Worm (Caenorhabditis elegans) whole organism, L2 larva: ENCODE measurements around the gene fbxa-148.
"Not testable (repeated sequence)": the region's sequence is repeated elsewhere in the genome, so short reads cannot be mapped to it uniquely, and the experiment has no call there.

Source experiments
- C34F6.9 ChIP-seq: fragments of 150-350 bp; optimal IDR thresholded peaks from 2 replicates; lab custom pipeline; 2014; ENCODE audit warnings: missing biosample characterization, missing genetic modification characterization
- Y55F3AM.14 ChIP-seq: fragments of 200-800 bp; sonication (Bioruptor generic); optimal IDR thresholded peaks from 2 replicates; lab custom pipeline; 2018; ENCODE audit warnings: mild to moderate bottlenecking, missing genetic modification characterization, missing compliant biosample characterization
- ZK546.5 ChIP-seq: sonication (generic microtip); optimal IDR thresholded peaks from 2 replicates; lab custom pipeline; 2017; ENCODE audit warnings: missing biosample characterization, missing genetic modification characterization
- alr-1 ChIP-seq: fragments of 150-350 bp; optimal IDR thresholded peaks from 2 replicates; lab custom pipeline; 2014; ENCODE audit warnings: missing biosample characterization, missing genetic modification characterization
- ama-1 ChIP-seq: fragments of 150-350 bp; optimal IDR thresholded peaks from 2 replicates; lab custom pipeline; 2018; ENCODE audit warnings: inconsistent platforms
- blmp-1 ChIP-seq: sonication (generic microtip); optimal IDR thresholded peaks from 2 replicates; lab custom pipeline; 2017; ENCODE audit warnings: missing genetic modification characterization, mild to moderate bottlenecking, missing compliant biosample characterization, antibody characterized with exemption, moderate library complexity; ENCODE audit not compliant: insufficient read depth
- ceh-16 ChIP-seq: fragments of 150-350 bp; optimal IDR thresholded peaks from 2 replicates; lab custom pipeline; 2014; ENCODE audit warnings: missing biosample characterization, missing genetic modification characterization
- ceh-82 ChIP-seq: fragments of 150-350 bp; optimal IDR thresholded peaks from 2 replicates; lab custom pipeline; 2014; ENCODE audit warnings: missing biosample characterization, missing genetic modification characterization
- crh-2 ChIP-seq: sonication (generic microtip); optimal IDR thresholded peaks from 2 replicates; lab custom pipeline; 2017; ENCODE audit warnings: missing biosample characterization, missing genetic modification characterization
- dmd-4 ChIP-seq: sonication (generic microtip); optimal IDR thresholded peaks from 2 replicates; lab custom pipeline; 2017; ENCODE audit warnings: missing biosample characterization, missing genetic modification characterization
- elt-1 ChIP-seq: fragments of 150-350 bp; optimal IDR thresholded peaks from 2 replicates; lab custom pipeline; 2014; ENCODE audit warnings: missing biosample characterization, missing genetic modification characterization
- gmeb-1 ChIP-seq: fragments of 150-350 bp; optimal IDR thresholded peaks from 2 replicates; lab custom pipeline; 2014; ENCODE audit warnings: missing biosample characterization, missing genetic modification characterization
- lin-11 ChIP-seq: fragments of 150-350 bp; sonication (generic microtip); optimal IDR thresholded peaks from 2 replicates; lab custom pipeline; 2014; ENCODE audit warnings: missing biosample characterization, missing genetic modification characterization, inconsistent platforms, mixed read lengths
- lsy-2 ChIP-seq, 2 experiments: fragments of 150-350 bp in 1 of 2; sonication (generic microtip) in 1 of 2; optimal IDR thresholded peaks; 2 replicates each; lab custom pipeline; 2014 to 2017; ENCODE audit warnings: missing biosample characterization in 2 of 2, missing genetic modification characterization in 2 of 2
- mab-5 ChIP-seq: fragments of 150-350 bp; optimal IDR thresholded peaks from 2 replicates; lab custom pipeline; 2014; ENCODE audit warnings: missing biosample characterization, missing genetic modification characterization
- mbf-1 ChIP-seq: sonication (generic microtip); optimal IDR thresholded peaks from 2 replicates; lab custom pipeline; 2017; ENCODE audit warnings: missing biosample characterization, missing genetic modification characterization
- mdl-1 ChIP-seq, 2 experiments: fragments of 150-350 bp in 1 of 2; sonication (generic microtip) in 1 of 2; optimal IDR thresholded peaks; 2 replicates each; lab custom pipeline; 2017; ENCODE audit warnings: missing biosample characterization in 2 of 2, missing genetic modification characterization in 2 of 2
- nhr-10 ChIP-seq: sonication (generic microtip); optimal IDR thresholded peaks from 2 replicates; lab custom pipeline; 2017; ENCODE audit warnings: missing biosample characterization, missing genetic modification characterization
- nhr-12 ChIP-seq: fragments of 150-350 bp; optimal IDR thresholded peaks from 2 replicates; lab custom pipeline; 2014; ENCODE audit warnings: missing biosample characterization, missing genetic modification characterization
- nhr-129 ChIP-seq: fragments of 150-350 bp; optimal IDR thresholded peaks from 2 replicates; lab custom pipeline; 2014; ENCODE audit warnings: missing biosample characterization, missing genetic modification characterization
- nhr-21 ChIP-seq: fragments of 150-350 bp; optimal IDR thresholded peaks from 2 replicates; lab custom pipeline; 2014; ENCODE audit warnings: missing biosample characterization, missing genetic modification characterization
- nhr-237 ChIP-seq: fragments of 150-350 bp; optimal IDR thresholded peaks from 2 replicates; lab custom pipeline; 2014; ENCODE audit warnings: missing biosample characterization, missing genetic modification characterization
- nhr-25 ChIP-seq: fragments of 150-350 bp; sonication (generic microtip); optimal IDR thresholded peaks from 3 replicates; lab custom pipeline; 2014; ENCODE audit warnings: missing biosample characterization, missing genetic modification characterization
- nhr-77 ChIP-seq: fragments of 150-350 bp; optimal IDR thresholded peaks from 2 replicates; lab custom pipeline; 2014; ENCODE audit warnings: missing biosample characterization, missing genetic modification characterization
- peb-1 ChIP-seq: fragments of 150-350 bp; optimal IDR thresholded peaks from 2 replicates; lab custom pipeline; 2014; ENCODE audit warnings: missing biosample characterization, missing genetic modification characterization
- sma-3 ChIP-seq: sonication (generic microtip); optimal IDR thresholded peaks from 2 replicates; lab custom pipeline; 2016; ENCODE audit warnings: missing genetic modification reagents, missing genetic modification characterization, missing compliant biosample characterization
- sma-9 ChIP-seq, 2 experiments: fragments of 150-350 bp in 1 of 2; sonication (generic microtip) in 1 of 2; optimal IDR thresholded peaks; 2 replicates each; lab custom pipeline; 2014 to 2016; ENCODE audit warnings: missing genetic modification characterization in 2 of 2, mild to moderate bottlenecking in 1 of 2, missing biosample characterization in 1 of 2, missing compliant biosample characterization in 1 of 2, missing genetic modification reagents in 1 of 2, moderate library complexity in 1 of 2
- snpc-4 ChIP-seq: fragments of 150-350 bp; optimal IDR thresholded peaks from 2 replicates; lab custom pipeline; 2014; ENCODE audit warnings: missing biosample characterization, missing genetic modification characterization
- unc-62 ChIP-seq: fragments of 150-350 bp; optimal IDR thresholded peaks from 2 replicates; lab custom pipeline; 2014; ENCODE audit warnings: missing biosample characterization, missing genetic modification reagents, missing genetic modification characterization
- zag-1 ChIP-seq: fragments of 150-350 bp; optimal IDR thresholded peaks from 2 replicates; lab custom pipeline; 2014; ENCODE audit warnings: missing biosample characterization, missing genetic modification characterization
- ztf-11 ChIP-seq: sonication (generic microtip); optimal IDR thresholded peaks from 2 replicates; lab custom pipeline; 2017; ENCODE audit warnings: missing biosample characterization, missing genetic modification characterization
- ztf-4 ChIP-seq: fragments of 150-350 bp; optimal IDR thresholded peaks from 2 replicates; lab custom pipeline; 2014; ENCODE audit warnings: missing biosample characterization, missing genetic modification characterization

Gene fbxa-148

ce11 chrV:16938731-16939130 lies at the start of gene fbxa-148:
Gene fbxa-148, plus strand, starts transcription at chrV:16939031.
- TF ChIP-seq mab-5, lin-11, ztf-4 (tag; lab: Kevin White, UChicago): not testable (repeated sequence)

- TF ChIP-seq C34F6.9 (tag; lab: Kevin White, UChicago) (no peak), ZK546.5 (no peak), crh-2 (tag; lab: Kevin White, UChicago) (no peak), Y55F3AM.14 (no peak), snpc-4 (no peak)
Measured at ce11 chrV:16893440-16893839, 45.4 kb upstream of the fbxa-148 start, which contains the start of gene F09C6.15. Gene F09C6.15, plus strand, starts transcription at chrV:16893740.

ce11 chrV:16899355-16899754 lies 39.5 kb upstream of the fbxa-148 start, which contains the start of gene fbxa-45:
Gene fbxa-45, minus strand, starts transcription at chrV:16899455.
- no peak for TF ChIP-seq nhr-12 (tag; lab: Kevin White, UChicago)
- TF ChIP-seq ama-1: no peak
- no peak for TF ChIP-seq nhr-21 (tag; lab: Kevin White, UChicago)
- no peak for TF ChIP-seq dmd-4 (tag; lab: Kevin White, UChicago)
- no peak for TF ChIP-seq nhr-25
- TF ChIP-seq elt-1 (tag; lab: Kevin White, UChicago): no peak
- no peak for TF ChIP-seq blmp-1 (tag; lab: Kevin White, UChicago)
- no peak for TF ChIP-seq lsy-2 (tag; optimal IDR thresholded peaks at IDR 0.05; lab: Kevin White, UChicago)
- TF ChIP-seq zag-1 (tag; lab: Kevin White, UChicago): no peak

- no peak for TF ChIP-seq sma-3
- no peak for TF ChIP-seq nhr-77 (tag; lab: Kevin White, UChicago)
- TF ChIP-seq blmp-1 (tag; lab: Kevin White, UChicago): no peak
- TF ChIP-seq nhr-12 (tag; lab: Kevin White, UChicago): no peak
- no peak for TF ChIP-seq elt-1 (tag; lab: Kevin White, UChicago)
- no peak for TF ChIP-seq peb-1 (tag; lab: Kevin White, UChicago)
- TF ChIP-seq snpc-4: no peak
- TF ChIP-seq ztf-11 (tag; lab: Kevin White, UChicago): no peak
- no peak for TF ChIP-seq nhr-129 (tag; lab: Kevin White, UChicago)
- TF ChIP-seq mab-5 (tag; lab: Kevin White, UChicago): no peak
- no peak for TF ChIP-seq zag-1 (tag; lab: Kevin White, UChicago)
- no peak for TF ChIP-seq mdl-1 (tag; optimal IDR thresholded peaks at IDR 0.05; lab: Kevin White, UChicago)
- no peak for TF ChIP-seq lsy-2 (tag; optimal IDR thresholded peaks at IDR 0.05; lab: Kevin White, UChicago)
- TF ChIP-seq gmeb-1 (tag; lab: Kevin White, UChicago): no peak
- TF ChIP-seq unc-62 (GFP tag; lab: Kevin White, UChicago): no peak
- no peak for TF ChIP-seq nhr-21 (tag; lab: Kevin White, UChicago)
- no peak for TF ChIP-seq sma-9 (GFP tag; optimal IDR thresholded peaks at IDR 0.05; lab: Kevin White, UChicago)
- no peak for TF ChIP-seq sma-9 (tag; optimal IDR thresholded peaks at IDR 0.05; lab: Kevin White, UChicago)
- TF ChIP-seq alr-1 (tag; lab: Kevin White, UChicago): no peak
- TF ChIP-seq, all 48 proteins: peak for 0
Measured at ce11 chrV:16902726-16903125, 36.1 kb upstream of the fbxa-148 start, which contains the start of gene srd-68. Gene srd-68, minus strand, starts transcription at chrV:16902826.

- TF ChIP-seq ztf-11 (tag; lab: Kevin White, UChicago) (no peak), ztf-4 (tag; lab: Kevin White, UChicago) (no peak), nhr-10 (tag; lab: Kevin White, UChicago) (no peak), C34F6.9 (tag; lab: Kevin White, UChicago) (no peak), unc-62 (GFP tag; lab: Kevin White, UChicago) (no peak), Y55F3AM.14 (no peak), mab-5 (tag; lab: Kevin White, UChicago) (no peak), zag-1 (tag; lab: Kevin White, UChicago) (no peak), nhr-237 (no peak), mbf-1 (tag; lab: Kevin White, UChicago) (no peak), lin-11 (tag; lab: Kevin White, UChicago) (no peak), ceh-16 (no peak), mdl-1 (tag; optimal IDR thresholded peaks at IDR 0.05; lab: Kevin White, UChicago) (no peak), ceh-82 (no peak)
Measured at ce11 chrV:16904612-16905011, 34.2 kb upstream of the fbxa-148 start, which contains the start of gene nhr-262. Gene nhr-262, plus strand, starts transcription at chrV:16904912.
